Worm (Caenorhabditis elegans) whole organism, early embryonic: Measurements from ENCODE around the gene T22F3.10.

ENCODE experiments used
- B0310.2 ChIP-seq: sonication (generic microtip); optimal IDR thresholded peaks from 2 replicates; lab custom pipeline; 2016; ENCODE audit warnings: mild to moderate bottlenecking, missing genetic modification characterization, missing compliant biosample characterization
- F13C5.2 ChIP-seq: sonication (generic microtip); optimal IDR thresholded peaks from 2 replicates; lab custom pipeline; 2017; ENCODE audit warnings: mild to moderate bottlenecking, missing genetic modification characterization, inconsistent platforms, missing compliant biosample characterization
- aly-1 ChIP-seq: sonication (generic microtip); optimal IDR thresholded peaks from 2 replicates; lab custom pipeline; 2016; ENCODE audit warnings: missing genetic modification characterization, missing compliant biosample characterization
- ama-1 ChIP-seq: fragments of 150-350 bp; optimal IDR thresholded peaks from 2 replicates; lab custom pipeline; 2014
- ceh-13 ChIP-seq: fragments of 200-800 bp; sonication (Bioruptor generic); optimal IDR thresholded peaks from 2 replicates; lab custom pipeline; 2018; ENCODE audit warnings: mild to moderate bottlenecking, missing genetic modification characterization, missing compliant biosample characterization
- ceh-36 ChIP-seq: sonication (generic microtip); optimal IDR thresholded peaks from 2 replicates; lab custom pipeline; 2016; ENCODE audit warnings: missing genetic modification characterization, inconsistent platforms, missing compliant biosample characterization
- ets-7 ChIP-seq: sonication (generic microtip); optimal IDR thresholded peaks from 2 replicates; lab custom pipeline; 2016; ENCODE audit warnings: missing genotype, missing genetic modification characterization, missing compliant biosample characterization
- flt-1 ChIP-seq: fragments of 200-800 bp; sonication (Bioruptor generic); IDR thresholded peaks from 2 replicates; pipeline ENCODE4 v1.3.6; 2022; ENCODE audit warnings: missing genetic modification characterization, missing compliant biosample characterization
- hmbx-1 ChIP-seq: sonication (generic microtip); optimal IDR thresholded peaks from 2 replicates; lab custom pipeline; 2016; ENCODE audit warnings: mild to moderate bottlenecking, missing genetic modification characterization, missing compliant biosample characterization
- hmg-4 ChIP-seq: fragments of 200-800 bp; sonication (Bioruptor generic); optimal IDR thresholded peaks from 2 replicates; lab custom pipeline; 2018; ENCODE audit warnings: mild to moderate bottlenecking, missing genetic modification characterization, missing compliant biosample characterization
- hnd-1 ChIP-seq: sonication (generic microtip); optimal IDR thresholded peaks from 2 replicates; lab custom pipeline; 2016; ENCODE audit warnings: missing genetic modification characterization, missing compliant biosample characterization
- pes-1 ChIP-seq: fragments of 200-800 bp; sonication (Bioruptor generic); IDR thresholded peaks from 2 replicates; pipeline ENCODE4 v1.3.6; 2022; ENCODE audit warnings: missing genetic modification reagents, missing genetic modification characterization, missing compliant biosample characterization
- scrt-1 ChIP-seq: fragments of 200-800 bp; sonication (Bioruptor generic); IDR thresholded peaks from 2 replicates; pipeline ENCODE4 v1.3.6; 2022; ENCODE audit warnings: missing genetic modification characterization, missing compliant biosample characterization
- sea-1 ChIP-seq: fragments of 200-800 bp; sonication (Bioruptor generic); conservative IDR thresholded peaks from 2 replicates; pipeline ENCODE4 v1.3.6; 2022; ENCODE audit warnings: missing genetic modification characterization, missing compliant biosample characterization
- tbx-11 ChIP-seq: fragments of 200-800 bp; sonication (Bioruptor generic); IDR thresholded peaks from 2 replicates; pipeline ENCODE4 v1.3.6; 2022; ENCODE audit warnings: missing genetic modification characterization, missing compliant biosample characterization
- tbx-37 ChIP-seq: fragments of 200-800 bp; sonication (Bioruptor generic); conservative IDR thresholded peaks from 2 replicates; pipeline ENCODE4 v1.3.6; 2022; ENCODE audit warnings: missing genetic modification reagents, missing genetic modification characterization, missing compliant biosample characterization
- tra-4 ChIP-seq: sonication (generic microtip); optimal IDR thresholded peaks from 2 replicates; lab custom pipeline; 2017; ENCODE audit warnings: missing genetic modification characterization, missing compliant biosample characterization

The T22F3.10 gene

ce11 chrV:3611654-3612053 is at the start of gene T22F3.10:
T22F3.10 (minus strand) TSS chrV:3611754.
- no peak for TF ChIP-seq hmbx-1 (tag; lab: Kevin White, UChicago)
- TF ChIP-seq ets-7 (tag; lab: Kevin White, UChicago), result no peak
- TF ChIP-seq sea-1 (GFP tag; lab: Robert Waterston, UW), result no peak
- no peak for TF ChIP-seq F13C5.2
- TF ChIP-seq tra-4 (tag; lab: Kevin White, UChicago), result no peak
- no peak for TF ChIP-seq flt-1 (GFP tag; lab: Robert Waterston, UW)
- TF ChIP-seq scrt-1 (GFP tag; lab: Robert Waterston, UW), result no peak
- TF ChIP-seq tbx-11, result no peak
- TF ChIP-seq pes-1, result no peak
- no peak for TF ChIP-seq hmg-4 (GFP tag; lab: Kevin White, UChicago)
- TF ChIP-seq ceh-13 (GFP tag; lab: Kevin White, UChicago), result no peak
- TF ChIP-seq hnd-1 (tag; lab: Kevin White, UChicago), result no peak
- no peak for TF ChIP-seq B0310.2
- no peak for TF ChIP-seq ceh-36 (tag; lab: Kevin White, UChicago)
- no peak for TF ChIP-seq aly-1
- TF ChIP-seq ama-1 (lab: Kevin White, UChicago), result no peak
- no peak for TF ChIP-seq tbx-37 (GFP tag; lab: Robert Waterston, UW)

ce11 chrV:3659472-3659871 is 47.9 kb upstream of the T22F3.10 start, which contains the start of gene acr-23:
acr-23 (minus strand) TSS chrV:3659572.
- TF ChIP-seq tra-4 (tag; lab: Kevin White, UChicago) (no peak), flt-1 (GFP tag; lab: Robert Waterston, UW) (no peak), hnd-1 (tag; lab: Kevin White, UChicago) (no peak), scrt-1 (GFP tag; lab: Robert Waterston, UW) (no peak), B0310.2 (no peak), tbx-37 (GFP tag; lab: Robert Waterston, UW) (no peak), ceh-36 (tag; lab: Kevin White, UChicago) (no peak), hmbx-1 (tag; lab: Kevin White, UChicago) (no peak), ets-7 (tag; lab: Kevin White, UChicago) (no peak), aly-1 (no peak)

- TF ChIP-seq pes-1 (no peak), scrt-1 (GFP tag; lab: Robert Waterston, UW) (no peak)
Measured at ce11 chrV:3649473-3649872, 37.9 kb upstream of the T22F3.10 start, which contains the start of gene str-114. str-114 (plus strand) TSS chrV:3649773.

- TF ChIP-seq hmg-4 (GFP tag; lab: Kevin White, UChicago) (no peak), hnd-1 (tag; lab: Kevin White, UChicago) (no peak), tra-4 (tag; lab: Kevin White, UChicago) (no peak), hmbx-1 (tag; lab: Kevin White, UChicago) (no peak), pes-1 (no peak), tbx-37 (GFP tag; lab: Robert Waterston, UW) (no peak), aly-1 (no peak)
Measured at ce11 chrV:3647862-3648261, 36.3 kb upstream of the T22F3.10 start, which contains the start of gene F59B1.10. F59B1.10 (minus strand) TSS chrV:3647962.

- no peak for TF ChIP-seq tbx-37 (GFP tag; lab: Robert Waterston, UW)
- TF ChIP-seq F13C5.2, result no peak
- no peak for TF ChIP-seq hmbx-1 (tag; lab: Kevin White, UChicago)
- no peak for TF ChIP-seq ama-1 (lab: Kevin White, UChicago)
- TF ChIP-seq B0310.2, result no peak
- TF ChIP-seq aly-1, result no peak
- no peak for TF ChIP-seq scrt-1 (GFP tag; lab: Robert Waterston, UW)
- no peak for TF ChIP-seq sea-1 (GFP tag; lab: Robert Waterston, UW)
- TF ChIP-seq ceh-13 (GFP tag; lab: Kevin White, UChicago), result no peak
- TF ChIP-seq ceh-36 (tag; lab: Kevin White, UChicago), result no peak
- TF ChIP-seq pes-1, result no peak
- TF ChIP-seq tbx-11, result no peak
- no peak for TF ChIP-seq ets-7 (tag; lab: Kevin White, UChicago)
Measured at ce11 chrV:3644193-3644693, 32.7 kb upstream of the T22F3.10 start, which contains the start of gene F59B1.8. F59B1.8 (minus strand) TSS chrV:3644243.

- TF ChIP-seq hnd-1 (tag; lab: Kevin White, UChicago), result no peak
- no peak for TF ChIP-seq sea-1 (GFP tag; lab: Robert Waterston, UW)
- TF ChIP-seq tbx-11, result no peak
- no peak for TF ChIP-seq ceh-13 (GFP tag; lab: Kevin White, UChicago)
- no peak for TF ChIP-seq tbx-37 (GFP tag; lab: Robert Waterston, UW)
- TF ChIP-seq ama-1 (lab: Kevin White, UChicago), result no peak
- TF ChIP-seq ceh-36 (tag; lab: Kevin White, UChicago), result no peak
- no peak for TF ChIP-seq B0310.2
- TF ChIP-seq tra-4 (tag; lab: Kevin White, UChicago), result no peak
Measured at ce11 chrV:3639873-3640272, 28.3 kb upstream of the T22F3.10 start.

ce11 chrV:3637086-3637485 is 25.5 kb upstream of the T22F3.10 start, which contains the start of gene srx-41:
srx-41 (minus strand) TSS chrV:3637186.
- TF ChIP-seq pes-1 (no peak), aly-1 (no peak)

- no peak for TF ChIP-seq tra-4 (tag; lab: Kevin White, UChicago)
- TF ChIP-seq sea-1 (GFP tag; lab: Robert Waterston, UW), result no peak
- no peak for TF ChIP-seq scrt-1 (GFP tag; lab: Robert Waterston, UW)
- no peak for TF ChIP-seq ceh-13 (GFP tag; lab: Kevin White, UChicago)
- TF ChIP-seq hmbx-1 (tag; lab: Kevin White, UChicago), result no peak
Measured at ce11 chrV:3634293-3635016, 22.9 kb upstream of the T22F3.10 start.
